Fruit fly (Drosophila melanogaster) whole organism, embryonic: Measurements from ENCODE around the gene GC.

ENCODE experiments used
- ATbp ChIP-seq: fragments of 200-800 bp; sonication (Bioruptor generic); optimal IDR thresholded peaks from 2 replicates; lab custom pipeline; 2017; ENCODE audit warnings: missing biosample characterization, mild to moderate bottlenecking, missing genetic modification characterization, missing genetic modification reagents
- Atf6 ChIP-seq: fragments of 200-800 bp; sonication (Bioruptor generic); IDR thresholded peaks from 2 replicates; pipeline ENCODE4 v1.3.6; 2022; ENCODE audit warnings: missing biosample characterization, missing genetic modification characterization
- Awh ChIP-seq: fragments of 200-800 bp; sonication (Bioruptor generic); IDR thresholded peaks from 2 replicates; pipeline ENCODE4, ENCODE4 v1.3.6; 2022; ENCODE audit warnings: missing biosample characterization, missing genetic modification characterization
- B-H2 ChIP-seq: fragments of 200-800 bp; sonication (Bioruptor generic); optimal IDR thresholded peaks from 2 replicates; lab custom pipeline; 2018; ENCODE audit warnings: missing biosample characterization, mild to moderate bottlenecking, missing genetic modification characterization
- CG10366 ChIP-seq: fragments of 200-800 bp; sonication (Bioruptor generic); IDR thresholded peaks from 2 replicates; pipeline ENCODE4 v1.3.6; 2022; ENCODE audit warnings: missing biosample characterization, missing genetic modification characterization
- CG10543 ChIP-seq: fragments of 200-800 bp; sonication (Bioruptor generic); optimal IDR thresholded peaks from 3 replicates; lab custom pipeline; 2017; ENCODE audit warnings: missing biosample characterization, mild to moderate bottlenecking, missing genetic modification characterization, moderate library complexity
- CG11085 ChIP-seq: fragments of 200-800 bp; sonication (Bioruptor generic); IDR thresholded peaks from 2 replicates; pipeline ENCODE4 v1.3.6; 2022; ENCODE audit warnings: missing biosample characterization, missing genetic modification characterization
- CG11247 ChIP-seq: fragments of 200-800 bp; sonication (Bioruptor generic); IDR thresholded peaks from 2 replicates; pipeline ENCODE4 v1.3.6; 2022; ENCODE audit warnings: missing biosample characterization, missing genetic modification characterization
- CG11560 ChIP-seq: fragments of 200-800 bp; sonication (Bioruptor generic); IDR thresholded peaks from 3 replicates; pipeline ENCODE4 v1.3.6; 2022; ENCODE audit warnings: missing biosample characterization, missing genetic modification characterization
- CG13123 ChIP-seq: fragments of 200-800 bp; sonication (Bioruptor generic); optimal IDR thresholded peaks from 2 replicates; lab custom pipeline; 2016; ENCODE audit warnings: missing biosample characterization, missing genetic modification characterization
- CG13424 ChIP-seq: fragments of 200-800 bp; sonication (Bioruptor generic); optimal IDR thresholded peaks from 2 replicates; lab custom pipeline; 2019; ENCODE audit warnings: missing biosample characterization, mild to moderate bottlenecking, missing genetic modification characterization, moderate library complexity
- CG13775 ChIP-seq: fragments of 200-800 bp; sonication (Bioruptor generic); optimal IDR thresholded peaks from 3 replicates; lab custom pipeline; 2017; ENCODE audit warnings: missing biosample characterization, mild to moderate bottlenecking, missing genetic modification characterization
- CG14014 ChIP-seq: fragments of 200-800 bp; sonication (Bioruptor generic); IDR thresholded peaks from 2 replicates; pipeline ENCODE4 v1.3.6; 2022; ENCODE audit warnings: missing biosample characterization, missing genetic modification characterization
- CG14441 ChIP-seq: fragments of 200-800 bp; sonication (Bioruptor generic); IDR thresholded peaks from 2 replicates; pipeline ENCODE4 v1.3.6; 2022; ENCODE audit warnings: missing biosample characterization, missing genetic modification characterization
- CG15696 ChIP-seq: fragments of 200-800 bp; sonication (Bioruptor generic); optimal IDR thresholded peaks from 2 replicates; lab custom pipeline; 2019; ENCODE audit warnings: missing biosample characterization, mild to moderate bottlenecking, missing genetic modification characterization, moderate library complexity
- CG17912 ChIP-seq: fragments of 200-800 bp; sonication (Bioruptor generic); optimal IDR thresholded peaks from 2 replicates; lab custom pipeline; 2018; ENCODE audit warnings: missing biosample characterization, mild to moderate bottlenecking, missing genetic modification characterization
- CG1792 ChIP-seq: fragments of 200-800 bp; sonication (Bioruptor generic); optimal IDR thresholded peaks from 2 replicates; lab custom pipeline; 2016; ENCODE audit warnings: missing biosample characterization, missing genetic modification characterization
- CG1832 ChIP-seq: fragments of 200-800 bp; sonication (Bioruptor generic); optimal IDR thresholded peaks from 2 replicates; lab custom pipeline; 2017; ENCODE audit warnings: missing biosample characterization, mild to moderate bottlenecking, missing genetic modification characterization, inconsistent platforms
- CG30020 ChIP-seq: fragments of 200-800 bp; optimal IDR thresholded peaks from 2 replicates; lab custom pipeline; 2019; ENCODE audit warnings: missing biosample characterization, mild to moderate bottlenecking, missing genetic modification characterization, moderate library complexity
- CG31441 ChIP-seq: fragments of 200-800 bp; sonication (Bioruptor generic); IDR thresholded peaks from 2 replicates; pipeline ENCODE4 v1.3.6; 2022; ENCODE audit warnings: missing biosample characterization, missing genetic modification characterization
- CG3163 ChIP-seq: fragments of 200-800 bp; sonication (Bioruptor generic); optimal IDR thresholded peaks from 3 replicates; lab custom pipeline; 2016; ENCODE audit warnings: missing biosample characterization, missing genetic modification characterization
- CG32532 ChIP-seq: fragments of 200-800 bp; sonication (Bioruptor generic); IDR thresholded peaks from 2 replicates; pipeline ENCODE4 v1.3.6; 2022; ENCODE audit warnings: missing biosample characterization, missing genetic modification characterization
- CG4730 ChIP-seq: fragments of 200-800 bp; sonication (Bioruptor generic); IDR thresholded peaks from 2 replicates; pipeline ENCODE4 v1.3.6; 2022; ENCODE audit warnings: missing biosample characterization, missing genetic modification characterization
- CG6254 ChIP-seq: fragments of 200-800 bp; sonication (Bioruptor generic); optimal IDR thresholded peaks from 3 replicates; lab custom pipeline; 2017; ENCODE audit warnings: mild to moderate bottlenecking, missing biosample characterization, missing genetic modification reagents, missing genetic modification characterization
- CG6791 ChIP-seq: fragments of 200-800 bp; sonication (Bioruptor generic); IDR thresholded peaks from 3 replicates; pipeline ENCODE4 v1.3.6; 2022; ENCODE audit warnings: missing biosample characterization, missing genetic modification characterization; ENCODE audit not compliant: partially characterized antibody
- Camta ChIP-seq: fragments of 200-800 bp; sonication (Bioruptor generic); optimal IDR thresholded peaks from 2 replicates; lab custom pipeline; 2016; ENCODE audit warnings: missing biosample characterization, missing genetic modification characterization
- CkIIα-i1 ChIP-seq: fragments of 200-800 bp; sonication (Bioruptor generic); IDR thresholded peaks from 2 replicates; pipeline ENCODE4 v1.3.6; 2022; ENCODE audit warnings: missing biosample characterization, missing genetic modification characterization
- CrebB ChIP-seq: fragments of 200-800 bp; sonication (Bioruptor generic); optimal IDR thresholded peaks from 3 replicates; lab custom pipeline; 2018; ENCODE audit warnings: missing biosample characterization, mild to moderate bottlenecking, missing genetic modification characterization
- Dref ChIP-seq: fragments of 200-800 bp; sonication (Bioruptor generic); IDR thresholded peaks from 2 replicates; pipeline ENCODE4 v1.3.6; 2022; ENCODE audit warnings: missing biosample characterization, missing genetic modification characterization
- Eip74EF ChIP-seq, 2 experiments: fragments of 200-800 bp in 1 of 2; fragments of >200 bp in 1 of 2; sonication (Bioruptor generic) in 1 of 2; optimal IDR thresholded peaks; 2 replicates each; lab custom pipeline; 2017 to 2019; ENCODE audit warnings: missing biosample characterization in 2 of 2, missing genetic modification characterization in 2 of 2, mild to moderate bottlenecking in 1 of 2, moderate library complexity in 1 of 2
- HLH4C ChIP-seq: fragments of 200-800 bp; sonication (Bioruptor generic); IDR thresholded peaks from 3 replicates; pipeline ENCODE4 v1.3.6; 2022; ENCODE audit warnings: missing biosample characterization, missing genetic modification characterization; ENCODE audit not compliant: partially characterized antibody
- Hr78 ChIP-seq, 2 experiments: fragments of 200-800 bp in 1 of 2; fragments of >200 bp in 1 of 2; sonication (Bioruptor generic) in 1 of 2; optimal IDR thresholded peaks; 2 replicates each; lab custom pipeline; 2017 to 2019; ENCODE audit warnings: missing biosample characterization in 2 of 2, missing genetic modification characterization in 2 of 2, mild to moderate bottlenecking in 1 of 2, moderate library complexity in 1 of 2
- Hsf ChIP-seq: fragments of 200-800 bp; sonication (Bioruptor generic); optimal IDR thresholded peaks from 3 replicates; lab custom pipeline; 2016; ENCODE audit warnings: missing biosample characterization, missing genetic modification characterization
- Mrtf ChIP-seq: fragments of 200-800 bp; sonication (Bioruptor generic); IDR thresholded peaks from 3 replicates; pipeline ENCODE4 v1.3.6; 2022; ENCODE audit warnings: missing biosample characterization, missing genetic modification characterization
- Pdp1 ChIP-seq, 2 experiments: fragments of 200-800 bp; sonication (Bioruptor generic); optimal IDR thresholded peaks; 3 replicates each; lab custom pipeline; 2016; ENCODE audit warnings: missing biosample characterization in 2 of 2, missing genetic modification characterization in 2 of 2, mild to moderate bottlenecking in 1 of 2, moderate library complexity in 1 of 2
- Rfx ChIP-seq: fragments of 200-800 bp; sonication (Bioruptor generic); IDR thresholded peaks from 2 replicates; pipeline ENCODE4 v1.3.6; 2022; ENCODE audit warnings: missing biosample characterization, missing genetic modification characterization
- Sry-δ ChIP-seq: fragments of 200-800 bp; sonication (Bioruptor generic); optimal IDR thresholded peaks from 2 replicates; lab custom pipeline; 2016; ENCODE audit warnings: missing biosample characterization, missing genetic modification characterization
- Trl ChIP-seq, 3 experiments: fragments of >200 bp in 2 of 3; fragments of 200-800 bp in 1 of 3; sonication (Bioruptor generic) in 1 of 3; optimal IDR thresholded peaks; 2 replicates in 1 of 3; 3 replicates in 2 of 3; lab custom pipeline; 2016 to 2017; ENCODE audit warnings: missing biosample characterization in 1 of 3, missing genetic modification characterization in 1 of 3
- chm ChIP-seq: fragments of 200-800 bp; sonication (Bioruptor generic); IDR thresholded peaks from 2 replicates; pipeline ENCODE4 v1.3.6; 2022; ENCODE audit warnings: missing biosample characterization, missing genetic modification characterization
- gem ChIP-seq: fragments of 200-800 bp; sonication (Bioruptor generic); optimal IDR thresholded peaks from 2 replicates; lab custom pipeline; 2019; ENCODE audit warnings: missing biosample characterization, mild to moderate bottlenecking, missing genetic modification characterization, moderate library complexity
- gt ChIP-seq: fragments of 200-800 bp; sonication (Bioruptor generic); IDR thresholded peaks from 2 replicates; pipeline ENCODE4 v1.3.6; 2022; ENCODE audit warnings: missing biosample characterization, missing genetic modification characterization
- hth ChIP-seq: fragments of >200 bp; optimal IDR thresholded peaks from 2 replicates; lab custom pipeline; 2017; ENCODE audit warnings: inconsistent platforms
- onecut ChIP-seq: fragments of 200-800 bp; sonication (Bioruptor generic); IDR thresholded peaks from 2 replicates; pipeline ENCODE4 v1.3.6; 2022; ENCODE audit warnings: missing biosample characterization, missing genetic modification characterization
- sisA ChIP-seq: fragments of 200-800 bp; sonication (Bioruptor generic); IDR thresholded peaks from 2 replicates; pipeline ENCODE4 v1.3.6; 2022; ENCODE audit warnings: missing biosample characterization, missing genetic modification characterization
- sna ChIP-seq: fragments of 200-800 bp; sonication (Bioruptor generic); IDR thresholded peaks from 2 replicates; pipeline ENCODE4 v1.3.6; 2022; ENCODE audit warnings: missing biosample characterization, missing genetic modification characterization; ENCODE audit not compliant: partially characterized antibody
- ttk ChIP-seq: fragments of 200-800 bp; sonication (Bioruptor generic); IDR thresholded peaks from 2 replicates; pipeline ENCODE4 v2.1.2; 2022; ENCODE audit warnings: missing biosample characterization, missing genetic modification characterization
- wdn ChIP-seq: fragments of 200-800 bp; sonication (Bioruptor generic); IDR thresholded peaks from 2 replicates; pipeline ENCODE4 v1.3.6; 2022; ENCODE audit warnings: missing biosample characterization, missing genetic modification characterization
- zen2 ChIP-seq: fragments of 200-800 bp; sonication (Bioruptor generic); IDR thresholded peaks from 3 replicates; pipeline ENCODE4 v1.3.6; 2022; ENCODE audit warnings: missing biosample characterization, missing genetic modification characterization; ENCODE audit not compliant: partially characterized antibody

GC gene

DNA sequence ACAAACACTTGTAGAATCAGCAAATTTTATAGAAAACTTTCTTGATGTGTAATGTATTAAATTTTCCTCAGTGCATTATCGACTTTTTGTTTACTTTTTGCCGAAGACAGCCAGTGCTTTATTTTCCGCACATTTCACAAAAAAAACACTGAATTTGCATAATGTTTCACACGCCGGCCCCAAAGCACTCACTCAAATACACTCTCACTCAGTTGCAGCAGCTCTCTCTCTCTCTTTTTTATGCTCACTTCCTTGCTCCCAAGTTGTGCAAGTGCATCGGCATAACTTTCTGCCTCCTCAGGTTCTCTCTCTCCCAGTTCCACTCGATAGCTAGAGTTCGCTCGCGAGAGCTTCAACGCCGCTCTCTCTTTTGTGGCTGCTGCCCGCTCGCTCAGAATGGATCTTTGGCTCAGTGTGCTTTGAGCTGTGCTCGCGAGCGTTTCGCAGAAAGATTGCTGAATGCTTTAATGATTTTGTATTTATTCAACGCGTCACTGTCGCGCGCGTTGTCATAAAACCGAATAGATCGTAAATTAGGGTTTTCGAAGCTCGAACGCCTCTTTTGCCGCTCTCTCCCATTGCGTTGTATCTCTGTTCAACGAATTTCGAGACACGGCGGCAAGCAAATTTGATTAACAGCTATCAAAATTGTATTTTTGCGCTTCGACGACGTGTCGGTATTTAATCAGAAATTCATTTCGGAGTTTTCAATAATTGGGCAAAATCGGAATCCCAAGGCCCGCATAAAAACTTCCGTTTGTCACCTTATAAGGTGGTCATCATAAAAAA lies 42.6 kb downstream of the GC start (continued):
- no peak for TF ChIP-seq CG11085 (GFP tag; lab: Robert Waterston, UW)
- TF ChIP-seq chm (GFP tag; lab: Robert Waterston, UW): peak; percentile 82; the same call in 1 of the 2 replicates
- peak; percentile 76 for TF ChIP-seq CG6791 (GFP tag; lab: Robert Waterston, UW)
- no peak for TF ChIP-seq CG14441
- no peak for TF ChIP-seq CG4730 (GFP tag; lab: Robert Waterston, UW)
- peak; percentile 5 for TF ChIP-seq CG10543 (GFP tag; lab: Kevin White, UChicago)
- TF ChIP-seq Camta (GFP tag; lab: Kevin White, UChicago): no peak
- TF ChIP-seq CG13123 (GFP tag; lab: Kevin White, UChicago): no peak
- TF ChIP-seq CG32532 (GFP tag; lab: Robert Waterston, UW): peak; percentile 65
- no peak for TF ChIP-seq gem (tag; lab: Kevin White, UChicago)
- no peak for TF ChIP-seq CG11560 (tag; lab: Robert Waterston, UW)
- TF ChIP-seq B-H2 (GFP tag; lab: Kevin White, UChicago): peak; percentile 34
- no peak for TF ChIP-seq Sry-δ (GFP tag; lab: Kevin White, UChicago)
- no peak for TF ChIP-seq sisA (GFP tag; lab: Robert Waterston, UW)
- TF ChIP-seq gt (GFP tag; lab: Robert Waterston, UW): no peak
- TF ChIP-seq Atf6 (GFP tag; lab: Robert Waterston, UW): 0 out of 2 replicates have a peak, but pooled peaks have one; percentile 36
- TF ChIP-seq Hsf: no peak
- no peak for TF ChIP-seq CG13775 (GFP tag; lab: Kevin White, UChicago)
- TF ChIP-seq sna (GFP tag; lab: Robert Waterston, UW): peak; percentile 84
- TF ChIP-seq CG15696 (tag; lab: Kevin White, UChicago): no peak
- TF ChIP-seq Dref: no peak
- peak; percentile 27; the same call in 1 of the 2 replicates for TF ChIP-seq Awh (GFP tag; lab: Robert Waterston, UW)
- TF ChIP-seq CG13424 (tag; lab: Kevin White, UChicago): no peak
- TF ChIP-seq zen2 (GFP tag; lab: Robert Waterston, UW): peak; percentile 92; the same call in 2 of the 3 replicates
- TF ChIP-seq CG11247: no peak
- no peak for TF ChIP-seq ttk (GFP tag; lab: Robert Waterston, UW)
- TF ChIP-seq CG14014 (GFP tag; lab: Robert Waterston, UW): peak; percentile 33; the same call in 1 of the 2 replicates
- TF ChIP-seq CkIIα-i1 (GFP tag; lab: Robert Waterston, UW): no peak
- peak; percentile 44; the same call in 1 of the 2 replicates for TF ChIP-seq Rfx (GFP tag; lab: Robert Waterston, UW)
- no peak for TF ChIP-seq ATbp (GFP tag; lab: Kevin White, UChicago)
- peak; percentile 29 for TF ChIP-seq CrebB
- TF ChIP-seq CG30020: no peak
- TF ChIP-seq CG17912: peak; percentile 28
- peak; percentile 31; the same call in 1 of the 2 replicates for TF ChIP-seq onecut (GFP tag; lab: Robert Waterston, UW)
- peak; percentile 96 to 100 for TF ChIP-seq Trl (optimal IDR thresholded peaks at IDR 0.05; lab: Kevin White, UChicago)
- peak; percentile 78 for TF ChIP-seq Trl (GFP tag; optimal IDR thresholded peaks at IDR 0.05; lab: Kevin White, UChicago)
- no peak for TF ChIP-seq CG3163 (GFP tag; lab: Kevin White, UChicago)
- TF ChIP-seq Mrtf (GFP tag; lab: Robert Waterston, UW): no peak
- TF ChIP-seq Eip74EF (GFP tag; optimal IDR thresholded peaks at IDR 0.05; lab: Kevin White, UChicago): peak in 1 of 2 experiments; percentile 35
- TF ChIP-seq Hr78 (GFP tag; optimal IDR thresholded peaks at IDR 0.05; lab: Kevin White, UChicago): no peak
- no peak for TF ChIP-seq hth (lab: Kevin White, UChicago)
- no peak for TF ChIP-seq wdn
- no peak for TF ChIP-seq CG31441 (GFP tag; lab: Robert Waterston, UW)
- 0 out of 3 replicates have a peak, but pooled peaks have one; percentile 45 for TF ChIP-seq HLH4C (GFP tag; lab: Robert Waterston, UW)
- peak in 1 of 2 experiments; percentile 78 for TF ChIP-seq Pdp1 (GFP tag; optimal IDR thresholded peaks at IDR 0.05; lab: Kevin White, UChicago)
- no peak for TF ChIP-seq CG1792 (GFP tag; lab: Kevin White, UChicago)
- peak; percentile 15 for TF ChIP-seq CG1832 (GFP tag; lab: Kevin White, UChicago)
- TF ChIP-seq CG10366 (GFP tag; lab: Robert Waterston, UW): no peak
- TF ChIP-seq CG6254 (GFP tag; lab: Kevin White, UChicago): peak; percentile 24
